Worm (Caenorhabditis elegans) whole organism, L2 larva: ENCODE measurements around the gene uggt-1.

Source experiments
- C34F6.9 ChIP-seq: fragments of 150-350 bp; optimal IDR thresholded peaks from 2 replicates; lab custom pipeline; 2014; ENCODE audit warnings: missing biosample characterization, missing genetic modification characterization
- F13H6.1 ChIP-seq: sonication (generic microtip); optimal IDR thresholded peaks from 2 replicates; lab custom pipeline; 2016; ENCODE audit warnings: missing genetic modification characterization, missing compliant biosample characterization
- R02D3.7 ChIP-seq: fragments of 150-350 bp; optimal IDR thresholded peaks from 2 replicates; lab custom pipeline; 2014; ENCODE audit warnings: missing biosample characterization, missing genetic modification characterization
- Y55F3AM.14 ChIP-seq: fragments of 200-800 bp; sonication (Bioruptor generic); optimal IDR thresholded peaks from 2 replicates; lab custom pipeline; 2018; ENCODE audit warnings: mild to moderate bottlenecking, missing genetic modification characterization, missing compliant biosample characterization
- ZK546.5 ChIP-seq: sonication (generic microtip); optimal IDR thresholded peaks from 2 replicates; lab custom pipeline; 2017; ENCODE audit warnings: missing biosample characterization, missing genetic modification characterization
- alr-1 ChIP-seq: fragments of 150-350 bp; optimal IDR thresholded peaks from 2 replicates; lab custom pipeline; 2014; ENCODE audit warnings: missing biosample characterization, missing genetic modification characterization
- aly-2 ChIP-seq: fragments of 150-350 bp; optimal IDR thresholded peaks from 2 replicates; lab custom pipeline; 2014; ENCODE audit warnings: missing biosample characterization, missing genetic modification characterization
- ama-1 ChIP-seq: fragments of 150-350 bp; optimal IDR thresholded peaks from 2 replicates; lab custom pipeline; 2018; ENCODE audit warnings: inconsistent platforms
- blmp-1 ChIP-seq: sonication (generic microtip); optimal IDR thresholded peaks from 2 replicates; lab custom pipeline; 2017; ENCODE audit warnings: missing genetic modification characterization, mild to moderate bottlenecking, missing compliant biosample characterization, antibody characterized with exemption, moderate library complexity; ENCODE audit not compliant: insufficient read depth
- ceh-16 ChIP-seq: fragments of 150-350 bp; optimal IDR thresholded peaks from 2 replicates; lab custom pipeline; 2014; ENCODE audit warnings: missing biosample characterization, missing genetic modification characterization
- ceh-82 ChIP-seq: fragments of 150-350 bp; optimal IDR thresholded peaks from 2 replicates; lab custom pipeline; 2014; ENCODE audit warnings: missing biosample characterization, missing genetic modification characterization
- crh-2 ChIP-seq: sonication (generic microtip); optimal IDR thresholded peaks from 2 replicates; lab custom pipeline; 2017; ENCODE audit warnings: missing biosample characterization, missing genetic modification characterization
- dmd-4 ChIP-seq: sonication (generic microtip); optimal IDR thresholded peaks from 2 replicates; lab custom pipeline; 2017; ENCODE audit warnings: missing biosample characterization, missing genetic modification characterization
- egl-27 ChIP-seq: sonication (generic microtip); optimal IDR thresholded peaks from 3 replicates; lab custom pipeline; 2017; ENCODE audit warnings: missing biosample characterization, missing genetic modification reagents, missing genetic modification characterization
- elt-1 ChIP-seq: fragments of 150-350 bp; optimal IDR thresholded peaks from 2 replicates; lab custom pipeline; 2014; ENCODE audit warnings: missing biosample characterization, missing genetic modification characterization
- elt-3 ChIP-seq: sonication (generic microtip); optimal IDR thresholded peaks from 2 replicates; lab custom pipeline; 2017; ENCODE audit warnings: missing biosample characterization, missing genetic modification characterization
- fos-1 ChIP-seq: fragments of 150-350 bp; optimal IDR thresholded peaks from 2 replicates; lab custom pipeline; 2014; ENCODE audit warnings: missing biosample characterization, missing genetic modification characterization
- gmeb-1 ChIP-seq: fragments of 150-350 bp; optimal IDR thresholded peaks from 2 replicates; lab custom pipeline; 2014; ENCODE audit warnings: missing biosample characterization, missing genetic modification characterization
- lin-11 ChIP-seq: fragments of 150-350 bp; sonication (generic microtip); optimal IDR thresholded peaks from 2 replicates; lab custom pipeline; 2014; ENCODE audit warnings: missing biosample characterization, missing genetic modification characterization, inconsistent platforms, mixed read lengths
- lin-13 ChIP-seq: fragments of 150-350 bp; optimal IDR thresholded peaks from 2 replicates; lab custom pipeline; 2014; ENCODE audit warnings: missing biosample characterization, missing genetic modification reagents, missing genetic modification characterization
- lin-39 ChIP-seq: fragments of 150-350 bp; optimal IDR thresholded peaks from 2 replicates; lab custom pipeline; 2014; ENCODE audit warnings: missing biosample characterization, missing genetic modification reagents, missing genetic modification characterization
- lsy-2 ChIP-seq, 2 experiments: fragments of 150-350 bp in 1 of 2; sonication (generic microtip) in 1 of 2; optimal IDR thresholded peaks; 2 replicates each; lab custom pipeline; 2014 to 2017; ENCODE audit warnings: missing biosample characterization in 2 of 2, missing genetic modification characterization in 2 of 2
- mab-5 ChIP-seq: fragments of 150-350 bp; optimal IDR thresholded peaks from 2 replicates; lab custom pipeline; 2014; ENCODE audit warnings: missing biosample characterization, missing genetic modification characterization
- mbf-1 ChIP-seq: sonication (generic microtip); optimal IDR thresholded peaks from 2 replicates; lab custom pipeline; 2017; ENCODE audit warnings: missing biosample characterization, missing genetic modification characterization
- mdl-1 ChIP-seq, 2 experiments: fragments of 150-350 bp in 1 of 2; sonication (generic microtip) in 1 of 2; optimal IDR thresholded peaks; 2 replicates each; lab custom pipeline; 2017; ENCODE audit warnings: missing biosample characterization in 2 of 2, missing genetic modification characterization in 2 of 2
- nhr-10 ChIP-seq: sonication (generic microtip); optimal IDR thresholded peaks from 2 replicates; lab custom pipeline; 2017; ENCODE audit warnings: missing biosample characterization, missing genetic modification characterization
- nhr-11 ChIP-seq: fragments of 150-350 bp; optimal IDR thresholded peaks from 2 replicates; lab custom pipeline; 2014; ENCODE audit warnings: missing biosample characterization, missing genetic modification characterization
- nhr-12 ChIP-seq: fragments of 150-350 bp; optimal IDR thresholded peaks from 2 replicates; lab custom pipeline; 2014; ENCODE audit warnings: missing biosample characterization, missing genetic modification characterization
- nhr-129 ChIP-seq: fragments of 150-350 bp; optimal IDR thresholded peaks from 2 replicates; lab custom pipeline; 2014; ENCODE audit warnings: missing biosample characterization, missing genetic modification characterization
- nhr-21 ChIP-seq: fragments of 150-350 bp; optimal IDR thresholded peaks from 2 replicates; lab custom pipeline; 2014; ENCODE audit warnings: missing biosample characterization, missing genetic modification characterization
- nhr-23 ChIP-seq: fragments of 150-350 bp; optimal IDR thresholded peaks from 2 replicates; lab custom pipeline; 2014; ENCODE audit warnings: missing biosample characterization, missing genetic modification reagents, missing genetic modification characterization
- nhr-237 ChIP-seq: fragments of 150-350 bp; optimal IDR thresholded peaks from 2 replicates; lab custom pipeline; 2014; ENCODE audit warnings: missing biosample characterization, missing genetic modification characterization
- nhr-25 ChIP-seq: fragments of 150-350 bp; sonication (generic microtip); optimal IDR thresholded peaks from 3 replicates; lab custom pipeline; 2014; ENCODE audit warnings: missing biosample characterization, missing genetic modification characterization
- nhr-6 ChIP-seq: fragments of 150-350 bp; optimal IDR thresholded peaks from 2 replicates; lab custom pipeline; 2014; ENCODE audit warnings: missing biosample characterization, missing genetic modification characterization
- nhr-77 ChIP-seq: fragments of 150-350 bp; optimal IDR thresholded peaks from 2 replicates; lab custom pipeline; 2014; ENCODE audit warnings: missing biosample characterization, missing genetic modification characterization
- peb-1 ChIP-seq: fragments of 150-350 bp; optimal IDR thresholded peaks from 2 replicates; lab custom pipeline; 2014; ENCODE audit warnings: missing biosample characterization, missing genetic modification characterization
- sem-4 ChIP-seq: fragments of 150-350 bp; optimal IDR thresholded peaks from 2 replicates; lab custom pipeline; 2014; ENCODE audit warnings: missing biosample characterization, missing genetic modification reagents, missing genetic modification characterization
- skn-1 ChIP-seq: sonication (generic microtip); optimal IDR thresholded peaks from 2 replicates; lab custom pipeline; 2017; ENCODE audit warnings: missing biosample characterization, missing genetic modification characterization
- sma-3 ChIP-seq: sonication (generic microtip); optimal IDR thresholded peaks from 2 replicates; lab custom pipeline; 2016; ENCODE audit warnings: missing genetic modification reagents, missing genetic modification characterization, missing compliant biosample characterization
- sma-9 ChIP-seq, 2 experiments: fragments of 150-350 bp in 1 of 2; sonication (generic microtip) in 1 of 2; optimal IDR thresholded peaks; 2 replicates each; lab custom pipeline; 2014 to 2016; ENCODE audit warnings: missing genetic modification characterization in 2 of 2, mild to moderate bottlenecking in 1 of 2, missing biosample characterization in 1 of 2, missing compliant biosample characterization in 1 of 2, missing genetic modification reagents in 1 of 2, moderate library complexity in 1 of 2
- snpc-4 ChIP-seq: fragments of 150-350 bp; optimal IDR thresholded peaks from 2 replicates; lab custom pipeline; 2014; ENCODE audit warnings: missing biosample characterization, missing genetic modification characterization
- unc-39 ChIP-seq: fragments of 150-350 bp; optimal IDR thresholded peaks from 2 replicates; lab custom pipeline; 2014; ENCODE audit warnings: missing biosample characterization, missing genetic modification characterization
- unc-55 ChIP-seq: fragments of 150-350 bp; sonication (generic microtip); optimal IDR thresholded peaks from 3 replicates; lab custom pipeline; 2014; ENCODE audit warnings: missing biosample characterization, missing genetic modification reagents, missing genetic modification characterization
- unc-62 ChIP-seq: fragments of 150-350 bp; optimal IDR thresholded peaks from 2 replicates; lab custom pipeline; 2014; ENCODE audit warnings: missing biosample characterization, missing genetic modification reagents, missing genetic modification characterization
- zag-1 ChIP-seq: fragments of 150-350 bp; optimal IDR thresholded peaks from 2 replicates; lab custom pipeline; 2014; ENCODE audit warnings: missing biosample characterization, missing genetic modification characterization
- ztf-1 ChIP-seq: fragments of 200-800 bp; sonication (Bioruptor generic); conservative IDR thresholded peaks from 2 replicates; pipeline ENCODE4 v1.3.6; 2022; ENCODE audit warnings: missing genetic modification characterization, missing compliant biosample characterization
- ztf-11 ChIP-seq: sonication (generic microtip); optimal IDR thresholded peaks from 2 replicates; lab custom pipeline; 2017; ENCODE audit warnings: missing biosample characterization, missing genetic modification characterization
- ztf-4 ChIP-seq: fragments of 150-350 bp; optimal IDR thresholded peaks from 2 replicates; lab custom pipeline; 2014; ENCODE audit warnings: missing biosample characterization, missing genetic modification characterization

uggt-1 gene

ce11 chrX:7500970-7501369 lies at the start of gene uggt-1:
Gene uggt-1 (minus strand): TSS chrX:7500982.
- TF ChIP-seq nhr-21 (tag; lab: Kevin White, UChicago) = peak; percentile 81
- TF ChIP-seq F13H6.1 (tag; lab: Kevin White, UChicago) = peak; percentile 94
- TF ChIP-seq nhr-237 (tag; lab: Kevin White, UChicago) = no peak
- TF ChIP-seq ama-1 (lab: Kevin White, UChicago) = no peak
- TF ChIP-seq elt-3 (tag; lab: Kevin White, UChicago) = no peak
- TF ChIP-seq aly-2 = no peak
- TF ChIP-seq ZK546.5 (tag; lab: Kevin White, UChicago) = no peak
- TF ChIP-seq ceh-82 (tag; lab: Kevin White, UChicago) = peak; percentile 57
- peak; percentile 46 for TF ChIP-seq nhr-77
- TF ChIP-seq C34F6.9 (tag; lab: Kevin White, UChicago) = peak; percentile 90
- TF ChIP-seq sem-4 = peak; percentile 93
- TF ChIP-seq elt-1 (tag; lab: Kevin White, UChicago) = no peak
- peak; percentile 97 for TF ChIP-seq lin-11
- TF ChIP-seq lsy-2 (tag; optimal IDR thresholded peaks at IDR 0.05; lab: Kevin White, UChicago) = peak; percentile 80 to 94
- no peak for TF ChIP-seq nhr-10 (tag; lab: Kevin White, UChicago)
- peak; percentile 82 for TF ChIP-seq nhr-6 (tag; lab: Kevin White, UChicago)
- peak; percentile 91 for TF ChIP-seq lin-13 (GFP tag; lab: Kevin White, UChicago)
- no peak for TF ChIP-seq nhr-23 (tag; lab: Kevin White, UChicago)
- no peak for TF ChIP-seq lin-39
- no peak for TF ChIP-seq dmd-4
- TF ChIP-seq unc-39 (tag; lab: Kevin White, UChicago) = no peak
- no peak for TF ChIP-seq ztf-11 (tag; lab: Kevin White, UChicago)
- TF ChIP-seq nhr-11 = no peak
- TF ChIP-seq ceh-16 (tag; lab: Kevin White, UChicago) = peak; percentile 27
- TF ChIP-seq mab-5 (tag; lab: Kevin White, UChicago) = peak; percentile 79
- TF ChIP-seq mdl-1 (tag; optimal IDR thresholded peaks at IDR 0.05; lab: Kevin White, UChicago) = peak; percentile 57 to 83
- no peak for TF ChIP-seq R02D3.7 (tag; lab: Kevin White, UChicago)
- TF ChIP-seq blmp-1 = no peak
- no peak for TF ChIP-seq peb-1 (tag; lab: Kevin White, UChicago)
- peak; percentile 88 for TF ChIP-seq sma-3 (GFP tag; lab: Kevin White, UChicago)
- TF ChIP-seq unc-55 = peak; percentile 90
- no peak for TF ChIP-seq mbf-1
- no peak for TF ChIP-seq nhr-12 (tag; lab: Kevin White, UChicago)
- peak; percentile 52 for TF ChIP-seq unc-62 (GFP tag; lab: Kevin White, UChicago)
- TF ChIP-seq alr-1 (tag; lab: Kevin White, UChicago) = peak; percentile 44
- peak; percentile 93 for TF ChIP-seq zag-1 (tag; lab: Kevin White, UChicago)
- TF ChIP-seq gmeb-1 = no peak
- TF ChIP-seq sma-9 (GFP tag; optimal IDR thresholded peaks at IDR 0.05; lab: Kevin White, UChicago) = peak; percentile 93
- no peak for TF ChIP-seq sma-9 (tag; optimal IDR thresholded peaks at IDR 0.05; lab: Kevin White, UChicago)
- TF ChIP-seq nhr-129 (tag; lab: Kevin White, UChicago) = peak; percentile 88
- peak; percentile 69 for TF ChIP-seq skn-1
- TF ChIP-seq Y55F3AM.14 (GFP tag; lab: Kevin White, UChicago) = peak; percentile 82
- peak; percentile 55 for TF ChIP-seq snpc-4 (tag; lab: Kevin White, UChicago)
- TF ChIP-seq nhr-25 = peak; percentile 82
- peak; percentile 88 for TF ChIP-seq ztf-4 (tag; lab: Kevin White, UChicago)
- peak; percentile 86 for TF ChIP-seq egl-27
- peak; percentile 94 for TF ChIP-seq fos-1 (tag; lab: Kevin White, UChicago)
- peak; percentile 99 for TF ChIP-seq crh-2 (tag; lab: Kevin White, UChicago)
- TF ChIP-seq ztf-1 = no peak
